Fruit fly (Drosophila melanogaster) whole organism: ENCODE measurements around the gene CG8112.

Source experiments
- CG8478 ChIP-seq: fragments of >200 bp; optimal IDR thresholded peaks from 2 replicates; lab custom pipeline; 2018; ENCODE audit warnings: inconsistent platforms
- Dll ChIP-seq: fragments of >200 bp; optimal IDR thresholded peaks from 2 replicates; lab custom pipeline; 2017
- EcR ChIP-seq, 2 experiments: fragments of >200 bp; optimal IDR thresholded peaks; 2 replicates each; lab custom pipeline; 2017; ENCODE audit warnings: missing biosample characterization in 2 of 2, missing genetic modification characterization in 2 of 2, missing genetic modification reagents in 2 of 2
- psq ChIP-seq: fragments of >200 bp; optimal IDR thresholded peaks from 2 replicates; lab custom pipeline; 2017
- usp ChIP-seq: fragments of >200 bp; optimal IDR thresholded peaks from 2 replicates; lab custom pipeline; 2017; ENCODE audit warnings: missing biosample characterization, missing genetic modification characterization, mixed read lengths

DNA sequence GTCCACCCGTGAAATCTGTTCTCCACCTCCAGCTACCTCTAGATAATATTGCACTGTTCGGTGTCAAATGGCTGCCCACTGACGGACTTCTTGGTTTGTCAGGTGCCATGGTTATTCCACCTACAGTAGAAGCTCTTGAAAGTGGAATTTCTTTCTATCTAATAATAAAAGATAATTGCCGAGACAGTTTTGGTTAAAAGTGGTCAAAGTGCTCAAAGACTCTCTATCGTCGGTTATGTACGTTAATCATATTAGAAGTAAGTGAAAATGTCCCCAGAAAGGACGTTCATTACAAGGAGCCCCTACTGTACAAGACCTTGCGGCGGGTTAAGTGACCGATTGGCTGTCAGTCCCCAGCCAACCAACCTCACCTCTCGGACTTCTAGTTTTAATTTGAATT, 31.5 kb downstream of the CG8112 start:
- no peak for TF ChIP-seq CG8478 (lab: Kevin White, UChicago)
- no peak for TF ChIP-seq usp (GFP tag; lab: Kevin White, UChicago)
- no peak for TF ChIP-seq psq
- no peak for TF ChIP-seq EcR (GFP tag; optimal IDR thresholded peaks at IDR 0.05; lab: Kevin White, UChicago)
- TF ChIP-seq Dll (lab: Kevin White, UChicago): no peak
